Worm (Caenorhabditis elegans): ENCODE data around the gene pafo-1.

DNA sequence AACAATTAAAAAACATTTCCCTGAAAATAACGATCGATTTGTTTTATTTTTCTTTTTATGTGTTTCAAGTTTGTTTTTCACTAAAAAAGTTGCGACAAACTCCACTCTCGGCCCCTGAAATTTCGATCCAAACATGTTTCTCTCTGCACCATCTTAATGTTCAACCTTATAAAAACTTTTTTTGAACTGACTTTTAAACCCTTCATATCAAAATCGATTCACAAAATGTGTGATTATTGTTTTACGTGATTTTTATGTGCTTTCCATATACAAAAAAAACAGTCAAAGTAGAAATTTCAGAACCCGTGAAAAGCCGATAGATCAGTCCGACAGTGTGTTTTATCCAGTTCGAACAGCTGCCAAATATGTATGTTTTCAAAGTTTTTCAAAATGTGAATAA lies 6.0 kb downstream of the pafo-1 start, which contains the start of gene ccch-1:
- no peak for TF ChIP-seq ama-1 (optimal IDR thresholded peaks at IDR 0.05)
- no peak for TF ChIP-seq scrt-1 (GFP tag; IDR thresholded peaks at IDR 0.05)
- no peak for TF ChIP-seq flt-1 (GFP tag; IDR thresholded peaks at IDR 0.05)
- no peak for TF ChIP-seq aly-1 (tag; optimal IDR thresholded peaks at IDR 0.05)
- no peak for TF ChIP-seq pes-1 (GFP tag; IDR thresholded peaks at IDR 0.05)
- no peak for TF ChIP-seq F13C5.2 (tag; optimal IDR thresholded peaks at IDR 0.05)
- no peak for TF ChIP-seq hmg-4 (GFP tag; optimal IDR thresholded peaks at IDR 0.05)
- no peak for TF ChIP-seq ets-7 (tag; optimal IDR thresholded peaks at IDR 0.05)
- no peak for TF ChIP-seq ceh-36 (tag; optimal IDR thresholded peaks at IDR 0.05)
- no peak for TF ChIP-seq ceh-13 (GFP tag; optimal IDR thresholded peaks at IDR 0.05)
- no peak for TF ChIP-seq tra-4 (tag; optimal IDR thresholded peaks at IDR 0.05)
- no peak for TF ChIP-seq hnd-1 (tag; optimal IDR thresholded peaks at IDR 0.05)
- TF ChIP-seq tbx-37 (GFP tag; conservative IDR thresholded peaks at IDR 0.05) = no peak
